Worm (Caenorhabditis elegans) whole organism, late embryonic: ENCODE data around the gene glr-8.

Source experiments
- C08G9.2 ChIP-seq: sonication (generic microtip); optimal IDR thresholded peaks from 2 replicates; lab custom pipeline; 2016; ENCODE audit warnings: mild to moderate bottlenecking, missing genetic modification characterization, moderate library complexity, missing compliant biosample characterization
- Y22D7AL.16 ChIP-seq: sonication (generic microtip); optimal IDR thresholded peaks from 2 replicates; lab custom pipeline; 2016; ENCODE audit warnings: missing genetic modification characterization, missing compliant biosample characterization
- ceh-30 ChIP-seq: fragments of 150-350 bp; optimal IDR thresholded peaks from 2 replicates; lab custom pipeline; 2014; ENCODE audit warnings: missing biosample characterization, missing genetic modification characterization
- ceh-6 ChIP-seq: fragments of 200-800 bp; sonication (Bioruptor generic); optimal IDR thresholded peaks from 2 replicates; lab custom pipeline; 2018; ENCODE audit warnings: mild to moderate bottlenecking, missing genetic modification characterization, missing compliant biosample characterization
- elt-4 ChIP-seq: sonication (generic microtip); optimal IDR thresholded peaks from 2 replicates; lab custom pipeline; 2016; ENCODE audit warnings: missing genetic modification characterization, missing compliant biosample characterization
- fkh-10 ChIP-seq: fragments of 150-350 bp; optimal IDR thresholded peaks from 2 replicates; lab custom pipeline; 2014; ENCODE audit warnings: missing biosample characterization, missing genetic modification reagents, missing genetic modification characterization
- fkh-6 ChIP-seq: sonication (generic microtip); optimal IDR thresholded peaks from 2 replicates; lab custom pipeline; 2016; ENCODE audit warnings: missing genetic modification characterization, missing compliant biosample characterization
- hlh-6 ChIP-seq: sonication (generic microtip); optimal IDR thresholded peaks from 2 replicates; lab custom pipeline; 2016; ENCODE audit warnings: missing genotype, missing genetic modification characterization, missing compliant biosample characterization
- lin-11 ChIP-seq: fragments of 200-800 bp; sonication (Bioruptor generic); optimal IDR thresholded peaks from 2 replicates; lab custom pipeline; 2018; ENCODE audit warnings: mild to moderate bottlenecking, missing genetic modification characterization, missing compliant biosample characterization
- pha-4 ChIP-seq: fragments of 150-350 bp; optimal IDR thresholded peaks from 2 replicates; lab custom pipeline; 2018; ENCODE audit warnings: missing biosample characterization, missing genetic modification reagents, missing genetic modification characterization
- sox-2 ChIP-seq: fragments of 200-800 bp; sonication (Bioruptor generic); IDR thresholded peaks from 2 replicates; pipeline ENCODE4 v1.3.6; 2022; ENCODE audit warnings: missing genetic modification reagents, missing genetic modification characterization, missing compliant biosample characterization
- sox-4 ChIP-seq: sonication (generic microtip); optimal IDR thresholded peaks from 2 replicates; lab custom pipeline; 2017; ENCODE audit warnings: mild to moderate bottlenecking, missing genetic modification characterization, inconsistent platforms, missing compliant biosample characterization
- tbx-2 ChIP-seq: sonication (generic microtip); optimal IDR thresholded peaks from 2 replicates; lab custom pipeline; 2016; ENCODE audit warnings: missing genetic modification characterization, missing compliant biosample characterization
- unc-86 ChIP-seq: sonication (generic microtip); optimal IDR thresholded peaks from 2 replicates; lab custom pipeline; 2016; ENCODE audit warnings: missing genetic modification characterization, missing compliant biosample characterization

DNA sequence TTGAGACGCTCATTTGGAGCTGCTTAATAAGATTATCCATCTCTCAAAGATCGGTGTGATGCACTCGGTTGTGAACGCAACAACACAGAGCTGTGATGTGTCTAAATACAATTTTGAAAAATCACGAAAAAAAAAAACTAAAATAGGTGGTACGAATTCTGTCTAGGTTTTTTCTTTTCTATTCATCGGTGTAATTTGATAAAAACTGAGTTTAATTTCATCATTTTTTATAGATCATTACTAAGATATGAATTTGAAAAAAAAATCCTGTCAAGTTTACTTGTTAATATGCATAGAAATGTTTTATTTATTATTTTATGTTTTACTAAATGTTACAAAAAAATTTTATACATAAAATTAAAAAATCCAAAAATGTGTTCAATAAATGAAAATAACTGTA, 24.3 kb downstream of the glr-8 start, which contains the start of gene ceh-60:
- TF ChIP-seq sox-2 (GFP tag; lab: Robert Waterston, UW) (no peak), fkh-10 (GFP tag; lab: Kevin White, UChicago) (no peak), unc-86 (tag; lab: Kevin White, UChicago) (no peak), lin-11 (tag; lab: Kevin White, UChicago) (no peak), ceh-30 (no peak), C08G9.2 (no peak), ceh-6 (GFP tag; lab: Kevin White, UChicago) (no peak), Y22D7AL.16 (no peak), pha-4 (tag; lab: Kevin White, UChicago) (no peak), elt-4 (tag; lab: Kevin White, UChicago) (no peak), fkh-6 (tag; lab: Kevin White, UChicago) (no peak), tbx-2 (tag; lab: Kevin White, UChicago) (no peak), hlh-6 (tag; lab: Kevin White, UChicago) (no peak), sox-4 (no peak)
